Fruit fly (Drosophila melanogaster): ENCODE measurements around the gene CG43229.
A peak's percentile ranks its signal among the peaks of the same experiment; 100 is the strongest.

The CG43229 gene

DNA sequence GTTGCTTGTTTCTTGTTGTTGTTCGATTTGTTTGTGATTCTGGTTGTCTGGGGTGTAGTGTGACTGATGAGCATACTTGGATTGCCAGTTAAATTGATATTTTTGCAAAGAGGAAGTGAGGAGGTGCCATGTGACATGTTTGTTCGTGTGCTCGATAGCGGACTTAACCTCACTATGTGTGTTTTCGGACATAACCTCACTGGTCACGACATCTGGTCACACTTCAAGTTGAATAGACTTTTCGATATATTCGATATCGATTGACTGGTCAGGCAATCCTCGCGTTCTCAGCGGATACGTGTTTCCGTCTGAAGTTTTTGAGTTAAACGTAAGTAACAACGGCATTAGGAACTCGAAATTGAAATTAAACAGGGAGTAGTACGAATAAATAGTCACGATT, 29.7 kb upstream of the CG43229 start:
- TF ChIP-seq Dll (optimal IDR thresholded peaks at IDR 0.05) (no peak), CG8478 (optimal IDR thresholded peaks at IDR 0.05) (no peak), pan (optimal IDR thresholded peaks at IDR 0.05) (no peak), EcR (GFP tag; optimal IDR thresholded peaks at IDR 0.05) (no peak), psq (optimal IDR thresholded peaks at IDR 0.05) (no peak), usp (GFP tag; optimal IDR thresholded peaks at IDR 0.05) (no peak)

DNA sequence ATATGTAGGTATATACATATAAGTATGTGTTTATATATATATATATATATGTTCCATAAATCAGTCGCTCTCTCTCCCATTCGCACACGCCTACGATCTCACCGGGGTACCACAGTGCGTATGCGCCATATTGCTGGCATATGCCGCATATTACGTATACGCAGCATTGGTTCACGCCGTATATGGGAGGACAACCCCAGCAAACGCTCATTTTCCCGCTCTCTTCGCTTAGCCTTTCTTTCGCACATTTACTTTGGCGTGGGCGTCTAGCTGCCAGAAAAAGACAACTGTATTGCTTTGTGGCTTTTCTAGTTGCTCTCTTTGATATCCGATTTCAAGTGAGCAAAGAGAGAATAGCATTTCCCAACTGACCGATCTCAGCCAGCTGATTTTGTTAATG, 23.6 kb upstream of the CG43229 start:
- TF ChIP-seq EcR (GFP tag; optimal IDR thresholded peaks at IDR 0.05) (no peak), pan (optimal IDR thresholded peaks at IDR 0.05) (no peak), Dll (optimal IDR thresholded peaks at IDR 0.05) (no peak), usp (GFP tag; optimal IDR thresholded peaks at IDR 0.05) (no peak), psq (optimal IDR thresholded peaks at IDR 0.05) (no peak), CG8478 (optimal IDR thresholded peaks at IDR 0.05) (no peak)

DNA sequence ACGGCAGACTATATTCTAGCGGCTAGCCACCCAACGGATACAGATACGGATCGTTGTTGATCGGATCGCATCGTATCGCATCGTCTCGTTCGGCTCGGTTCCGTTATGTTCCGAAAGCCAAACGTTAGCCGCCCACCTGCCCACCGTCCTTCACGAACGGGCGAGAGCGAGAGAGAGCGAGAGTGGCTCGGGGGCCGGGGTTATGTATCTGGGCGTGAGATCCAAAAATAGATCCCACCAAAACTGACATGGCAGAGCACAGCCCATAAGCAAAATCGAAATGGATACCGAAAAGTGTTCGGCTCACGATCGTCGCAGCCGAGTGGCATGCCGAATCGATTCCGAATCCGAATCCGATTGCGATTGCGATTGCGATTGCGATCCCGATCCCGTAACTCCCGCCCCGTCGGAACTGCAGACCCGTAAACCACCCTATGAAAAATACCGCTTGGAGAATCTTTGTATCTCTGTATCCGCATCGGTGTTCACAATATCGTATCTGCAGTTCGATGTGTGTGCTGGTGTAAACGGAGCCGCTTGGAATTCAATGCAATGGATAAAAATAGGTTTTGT, 21.4 kb upstream of the CG43229 start, which contains the start of gene wupA:
TSS of gene wupA (minus strand) at position 112 of the 573 bp plus-strand sequence.
- no peak for TF ChIP-seq pan (optimal IDR thresholded peaks at IDR 0.05)
- no peak for TF ChIP-seq Dll (optimal IDR thresholded peaks at IDR 0.05)
- no peak for TF ChIP-seq psq (optimal IDR thresholded peaks at IDR 0.05)
- no peak for TF ChIP-seq EcR (GFP tag; optimal IDR thresholded peaks at IDR 0.05)
- no peak for TF ChIP-seq CG8478 (optimal IDR thresholded peaks at IDR 0.05)
- no peak for TF ChIP-seq usp (GFP tag; optimal IDR thresholded peaks at IDR 0.05)

DNA sequence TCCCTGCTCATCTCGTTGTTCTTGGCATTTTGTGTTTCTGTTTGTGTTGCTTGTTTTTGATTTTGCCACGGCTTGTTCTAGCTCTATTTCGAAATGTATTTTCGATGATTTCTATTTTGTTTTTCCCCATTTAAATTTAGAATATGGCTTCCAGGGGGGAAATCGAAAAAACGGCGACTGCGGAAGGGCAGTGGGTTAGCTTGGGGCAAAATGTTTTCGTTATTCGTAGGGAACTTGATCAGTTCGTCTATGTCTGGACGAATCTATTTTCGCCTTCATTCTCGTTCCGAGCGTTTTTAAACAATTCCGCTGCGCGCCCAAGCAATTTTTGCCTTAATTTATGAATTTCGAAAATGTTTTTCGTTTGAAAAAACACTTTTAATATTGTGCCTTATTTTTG, 19.8 kb upstream of the CG43229 start:
- TF ChIP-seq pan (optimal IDR thresholded peaks at IDR 0.05) (no peak), usp (GFP tag; optimal IDR thresholded peaks at IDR 0.05) (no peak), psq (optimal IDR thresholded peaks at IDR 0.05) (no peak)

DNA sequence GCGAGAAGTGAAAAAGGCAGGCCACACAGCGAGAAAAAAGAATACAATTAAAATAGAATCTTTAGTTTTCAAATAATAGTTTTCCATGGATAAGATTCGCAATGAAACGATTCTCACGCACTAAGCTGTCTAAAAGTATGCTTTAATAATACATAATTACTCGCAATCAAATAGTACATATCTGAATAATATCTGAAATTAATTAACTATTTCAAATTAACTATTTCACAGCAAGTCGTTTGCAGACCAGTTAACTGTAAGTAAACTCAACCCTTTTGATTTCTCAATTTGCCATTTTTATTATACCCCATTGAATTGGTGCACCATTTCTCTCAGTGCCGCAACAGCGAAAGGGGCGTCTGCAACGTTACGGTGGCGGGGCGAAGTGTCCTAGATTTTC, 12.8 kb upstream of the CG43229 start:
- TF ChIP-seq CG8478 (optimal IDR thresholded peaks at IDR 0.05) (no peak), EcR (GFP tag; optimal IDR thresholded peaks at IDR 0.05) (no peak), pan (optimal IDR thresholded peaks at IDR 0.05) (no peak), psq (optimal IDR thresholded peaks at IDR 0.05) (no peak), Dll (optimal IDR thresholded peaks at IDR 0.05) (no peak), usp (GFP tag; optimal IDR thresholded peaks at IDR 0.05) (no peak)

DNA sequence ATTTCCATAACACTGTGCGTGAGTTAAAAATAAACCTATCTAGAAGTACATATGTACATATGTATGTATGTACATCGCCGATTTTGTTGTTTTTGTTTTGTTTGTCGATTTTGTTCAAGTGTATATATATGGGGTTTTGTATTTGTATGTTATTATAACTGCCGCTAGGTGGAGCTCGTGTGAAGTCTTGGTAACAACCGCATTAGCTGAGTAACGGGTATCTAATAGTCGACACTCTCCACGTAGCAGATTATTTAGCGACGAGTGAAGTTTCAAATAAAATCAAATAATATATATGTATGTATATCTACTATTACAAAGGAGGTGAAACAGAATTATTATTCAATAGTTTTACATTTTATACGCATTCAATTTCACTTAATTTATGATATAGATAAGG, 9.0 kb upstream of the CG43229 start:
- no peak for TF ChIP-seq psq (optimal IDR thresholded peaks at IDR 0.05)
- no peak for TF ChIP-seq CG8478 (optimal IDR thresholded peaks at IDR 0.05)

DNA sequence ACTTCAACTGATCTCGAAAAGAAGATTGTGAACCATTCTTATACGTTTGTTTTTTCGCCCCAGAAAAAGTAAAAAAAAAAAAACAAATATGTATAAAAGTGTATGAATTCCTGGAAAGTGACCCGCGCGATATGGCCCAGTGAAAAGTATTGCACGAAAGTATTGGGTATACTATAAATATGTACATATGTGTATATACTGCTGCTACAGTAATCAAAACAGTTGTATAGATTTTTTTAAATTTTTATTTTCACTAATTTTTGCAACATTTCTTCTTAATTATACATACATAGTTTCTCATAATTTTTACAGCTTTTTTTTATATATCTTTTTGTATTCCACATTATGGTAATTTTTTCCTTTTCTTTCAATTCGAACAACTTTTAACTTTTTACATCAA, 8.2 kb upstream of the CG43229 start, which contains the start of gene CG43133:
TSS of gene CG43133 (minus strand) at position 11 of the 400 bp plus-strand sequence.
- TF ChIP-seq pan (optimal IDR thresholded peaks at IDR 0.05), result no peak
- no peak for TF ChIP-seq CG8478 (optimal IDR thresholded peaks at IDR 0.05)
- no peak for TF ChIP-seq Dll (optimal IDR thresholded peaks at IDR 0.05)
- no peak for TF ChIP-seq EcR (GFP tag; optimal IDR thresholded peaks at IDR 0.05)
- no peak for TF ChIP-seq psq (optimal IDR thresholded peaks at IDR 0.05)
- TF ChIP-seq usp (GFP tag; optimal IDR thresholded peaks at IDR 0.05), result no peak

DNA sequence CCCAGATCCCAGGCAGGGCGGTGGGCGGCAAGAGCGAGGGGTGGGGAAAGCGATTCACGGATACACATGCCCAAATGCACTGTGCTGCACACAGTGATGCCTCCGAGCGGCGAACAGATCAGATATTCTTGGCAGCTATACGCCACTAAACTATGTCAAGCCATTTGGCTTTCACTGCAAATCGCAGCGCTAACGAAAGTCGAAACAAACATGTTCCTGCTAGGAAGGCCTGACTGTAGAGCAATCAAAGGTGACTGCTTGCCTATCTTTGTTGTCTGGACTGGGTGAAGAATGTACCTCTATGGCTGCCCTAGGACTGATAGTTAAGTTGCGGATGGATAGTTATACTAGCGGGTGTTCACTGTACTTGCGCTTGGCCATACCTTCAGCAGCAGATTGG, 2.3 kb upstream of the CG43229 start:
- TF ChIP-seq EcR (GFP tag; optimal IDR thresholded peaks at IDR 0.05), result no peak
- TF ChIP-seq pan (optimal IDR thresholded peaks at IDR 0.05), result no peak
- no peak for TF ChIP-seq usp (GFP tag; optimal IDR thresholded peaks at IDR 0.05)
- no peak for TF ChIP-seq psq (optimal IDR thresholded peaks at IDR 0.05)
- no peak for TF ChIP-seq Dll (optimal IDR thresholded peaks at IDR 0.05)
- TF ChIP-seq CG8478 (optimal IDR thresholded peaks at IDR 0.05), result no peak

DNA sequence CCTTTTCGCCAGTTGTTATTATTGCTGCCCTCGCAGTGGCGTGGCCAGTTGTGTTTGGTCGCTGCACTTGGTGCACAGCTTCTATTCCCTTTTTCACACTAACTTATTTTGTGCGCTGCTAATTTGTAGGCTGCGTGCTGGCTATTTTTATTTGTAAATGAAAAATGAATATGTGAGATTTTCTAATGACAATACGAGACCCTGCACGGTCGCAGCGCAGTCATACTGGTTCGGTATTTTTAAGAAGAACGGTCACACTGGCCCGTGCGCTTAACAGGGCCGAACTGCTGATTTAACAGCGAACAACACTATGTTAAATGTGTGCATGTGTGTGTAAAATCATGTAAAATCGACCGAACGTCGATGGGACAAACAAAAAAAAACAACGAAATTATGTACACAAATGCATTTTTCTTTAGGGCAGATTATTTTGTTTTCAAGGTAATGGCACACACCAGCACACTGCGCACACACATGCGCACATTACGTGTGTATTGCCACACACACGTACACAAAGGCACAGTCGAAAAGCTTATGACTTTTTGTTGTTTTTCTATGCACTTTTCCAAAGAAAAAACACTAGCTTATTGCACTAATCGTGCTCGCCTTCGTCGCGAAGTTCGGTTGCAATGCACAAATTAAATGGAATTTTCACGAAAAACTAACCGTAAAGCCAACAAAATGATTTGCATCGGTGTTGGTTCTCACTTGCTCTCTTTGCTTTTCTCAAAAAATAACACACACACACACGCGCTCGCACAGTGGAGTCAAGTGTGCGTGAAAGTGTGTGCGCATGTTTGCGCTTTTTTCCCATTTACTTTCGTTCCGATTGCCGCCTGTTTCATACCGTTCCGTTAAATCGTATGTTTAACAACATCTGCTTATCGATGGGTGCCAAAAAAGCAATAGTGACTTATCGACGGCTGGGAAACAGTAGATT, 1.2 kb upstream of the CG43229 start, which contains the start of gene ari-1:
TSS of gene ari-1 (minus strand) at position 875 of the 940 bp plus-strand sequence.
- TF ChIP-seq CG8478 (optimal IDR thresholded peaks at IDR 0.05), result peak; percentile 68
- no peak for TF ChIP-seq pan (optimal IDR thresholded peaks at IDR 0.05)

DNA sequence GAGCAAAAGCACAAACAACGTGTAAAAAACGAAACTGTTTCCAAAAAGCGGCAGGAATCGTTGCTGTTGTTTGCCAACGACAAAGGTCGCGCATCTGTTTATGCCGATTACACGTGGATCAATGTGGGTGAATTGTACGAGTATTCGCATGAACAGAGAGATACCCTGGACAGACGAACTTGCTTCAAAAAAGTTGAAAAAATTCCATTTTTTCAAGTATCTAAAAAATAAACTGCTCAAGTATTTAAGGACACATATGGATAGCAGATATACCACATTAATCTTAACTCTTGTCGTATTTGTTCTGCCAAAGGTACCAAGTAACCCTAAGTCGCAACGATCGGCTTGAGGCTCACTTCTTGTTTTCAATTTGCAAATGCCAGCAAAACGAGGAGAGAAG, 1.6 kb downstream of the CG43229 start:
- TF ChIP-seq pan (optimal IDR thresholded peaks at IDR 0.05) (peak; percentile 58), Dll (optimal IDR thresholded peaks at IDR 0.05) (no peak)

DNA sequence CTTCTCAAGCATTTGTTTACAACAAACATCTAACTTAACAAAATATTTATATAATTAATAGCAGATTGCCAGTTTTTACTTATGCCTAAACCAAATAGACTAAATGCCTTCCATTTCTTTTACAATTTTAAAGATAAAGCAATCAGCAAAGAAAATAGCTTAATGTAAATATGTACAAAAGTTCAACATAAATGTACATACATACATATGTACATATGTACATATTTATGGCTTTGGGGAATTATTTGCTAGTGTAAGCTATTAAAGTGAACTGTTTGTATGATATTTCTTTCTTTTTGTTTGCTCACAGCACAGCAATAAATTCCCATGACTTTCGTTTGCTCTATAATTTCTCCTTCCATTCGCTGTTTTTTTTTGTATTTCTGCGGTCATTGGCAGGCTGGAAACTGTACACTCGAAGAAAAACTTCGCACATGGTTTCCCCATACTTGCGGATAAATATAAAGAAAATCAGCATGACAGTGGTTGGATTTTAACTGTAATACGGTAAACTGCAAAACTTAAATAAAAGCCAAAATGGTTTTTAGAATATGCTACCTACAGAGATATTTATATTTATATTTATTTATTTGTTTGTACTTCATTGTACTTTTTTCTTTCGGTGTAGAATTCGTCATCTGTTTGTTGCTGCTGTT, 2.7 kb downstream of the CG43229 start:
- TF ChIP-seq usp (GFP tag; optimal IDR thresholded peaks at IDR 0.05) (no peak), EcR (GFP tag; optimal IDR thresholded peaks at IDR 0.05) (no peak), pan (optimal IDR thresholded peaks at IDR 0.05) (no peak), psq (optimal IDR thresholded peaks at IDR 0.05) (no peak), CG8478 (optimal IDR thresholded peaks at IDR 0.05) (no peak), Dll (optimal IDR thresholded peaks at IDR 0.05) (no peak)

DNA sequence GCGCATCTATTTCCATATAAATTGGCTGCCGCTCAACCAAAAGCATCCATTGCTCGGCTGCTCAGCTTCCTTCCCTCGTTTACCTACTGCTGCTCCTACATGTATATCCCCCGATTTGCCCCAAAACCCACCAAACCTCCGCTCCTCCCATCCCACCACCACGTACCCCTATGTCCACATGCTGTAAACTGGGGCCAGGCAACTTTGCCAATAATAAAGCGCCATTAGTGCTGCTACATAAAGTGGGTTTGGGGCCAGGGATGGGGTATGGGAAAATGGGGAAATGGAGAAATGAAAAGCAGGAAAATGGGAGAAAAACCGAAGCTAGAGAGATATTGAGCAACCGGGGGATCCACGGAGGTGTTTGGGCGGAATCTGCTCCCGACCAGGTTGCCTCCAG, 10.9 kb downstream of the CG43229 start:
- TF ChIP-seq EcR (GFP tag; optimal IDR thresholded peaks at IDR 0.05), result no peak

Measured in whole organism.